Fruit fly (Drosophila melanogaster): ENCODE results near the gene Efa6.

Gene Efa6

dm6 chr3R:22580546-22580945 is 7.0 kb upstream of the Efa6 start, which contains the start of gene CSN6:
CSN6 (plus strand) TSS chr3R:22580773.
- TF ChIP-seq Hr78 (GFP tag; optimal IDR thresholded peaks at IDR 0.05) = no peak
- no peak for TF ChIP-seq Rel (GFP tag; optimal IDR thresholded peaks at IDR 0.05)
- TF ChIP-seq Rel (tag; optimal IDR thresholded peaks at IDR 0.05) = no peak
- no peak for TF ChIP-seq ey (GFP tag; optimal IDR thresholded peaks at IDR 0.05)
- no peak for TF ChIP-seq woc (GFP tag; optimal IDR thresholded peaks at IDR 0.05)
- no peak for TF ChIP-seq sv (GFP tag; optimal IDR thresholded peaks at IDR 0.05)
- no peak for TF ChIP-seq Sp1 (GFP tag; optimal IDR thresholded peaks at IDR 0.05)
- peak; percentile 19 for TF ChIP-seq Myc (optimal IDR thresholded peaks at IDR 0.05)

dm6 chr3R:22582981-22583380 is 4.6 kb upstream of the Efa6 start, which contains the start of gene Dph5:
Dph5 (minus strand) TSS chr3R:22583225.
- TF ChIP-seq sv (GFP tag; optimal IDR thresholded peaks at IDR 0.05) (no peak), rgr (GFP tag; optimal IDR thresholded peaks at IDR 0.05) (no peak), CG32264 (GFP tag; optimal IDR thresholded peaks at IDR 0.05) (no peak), Hnf4 (GFP tag; optimal IDR thresholded peaks at IDR 0.05) (no peak), Jra (GFP tag; optimal IDR thresholded peaks at IDR 0.05) (no peak), CrebA (GFP tag; optimal IDR thresholded peaks at IDR 0.05; ENCODE audit: borderline replicate concordance) (no peak), dmrt93B (GFP tag; optimal IDR thresholded peaks at IDR 0.05) (no peak), lola (GFP tag; optimal IDR thresholded peaks at IDR 0.05) (no peak), usp (GFP tag; optimal IDR thresholded peaks at IDR 0.05) (no peak), Hr78 (GFP tag; optimal IDR thresholded peaks at IDR 0.05) (no peak), HLH106 (tag; optimal IDR thresholded peaks at IDR 0.05) (no peak), Vsx2 (GFP tag; optimal IDR thresholded peaks at IDR 0.05; ENCODE audit: partially characterized antibody) (no peak), OdsH (GFP tag; optimal IDR thresholded peaks at IDR 0.05) (no peak), Hr83 (GFP tag; optimal IDR thresholded peaks at IDR 0.05; ENCODE audit: poor library complexity, severe bottlenecking) (no peak), psq (GFP tag; optimal IDR thresholded peaks at IDR 0.05) (no peak), woc (GFP tag; optimal IDR thresholded peaks at IDR 0.05) (no peak), pan (optimal IDR thresholded peaks at IDR 0.05) (no peak), GATAd (GFP tag; optimal IDR thresholded peaks at IDR 0.05) (no peak), foxo (GFP tag; optimal IDR thresholded peaks at IDR 0.05) (no peak)

- no peak for TF ChIP-seq sage (GFP tag; optimal IDR thresholded peaks at IDR 0.05)
- TF ChIP-seq dmrt93B (GFP tag; optimal IDR thresholded peaks at IDR 0.05) = no peak
- TF ChIP-seq N (GFP tag; optimal IDR thresholded peaks at IDR 0.05) = no peak
- TF ChIP-seq HLH106 (tag; optimal IDR thresholded peaks at IDR 0.05) = no peak
- no peak for TF ChIP-seq usp (GFP tag; optimal IDR thresholded peaks at IDR 0.05)
- TF ChIP-seq Rel (GFP tag; optimal IDR thresholded peaks at IDR 0.05) = no peak
- TF ChIP-seq Rel (tag; optimal IDR thresholded peaks at IDR 0.05) = no peak
- TF ChIP-seq OdsH (GFP tag; optimal IDR thresholded peaks at IDR 0.05) = no peak
- TF ChIP-seq br (GFP tag; optimal IDR thresholded peaks at IDR 0.05) = no peak
- no peak for TF ChIP-seq Abd-B (GFP tag; optimal IDR thresholded peaks at IDR 0.05)
- no peak for TF ChIP-seq h (GFP tag; optimal IDR thresholded peaks at IDR 0.05)
- no peak for TF ChIP-seq jim (GFP tag; optimal IDR thresholded peaks at IDR 0.05)
- no peak for TF ChIP-seq Hr78 (GFP tag; optimal IDR thresholded peaks at IDR 0.05)
- no peak for TF ChIP-seq fru (GFP tag; optimal IDR thresholded peaks at IDR 0.05)
- TF ChIP-seq pan (optimal IDR thresholded peaks at IDR 0.05) = no peak
- no peak for TF ChIP-seq tai (GFP tag; optimal IDR thresholded peaks at IDR 0.05)
Measured at dm6 chr3R:22584582-22584981, 3.0 kb upstream of the Efa6 start, which contains the start of the genes CG33107 and CG6937. CG33107 (minus strand) TSS chr3R:22584718. CG6937 (plus strand) TSS chr3R:22584773.

- no peak for TF ChIP-seq Dif (GFP tag; optimal IDR thresholded peaks at IDR 0.05; ENCODE audit: partially characterized antibody)
Measured at dm6 chr3R:22586525-22586924, 1.0 kb upstream of the Efa6 start, which contains the start of gene btn. btn (minus strand) TSS chr3R:22586625.

dm6 chr3R:22588756-22589155 is 1.2 kb downstream of the Efa6 start:
- TF ChIP-seq pan (optimal IDR thresholded peaks at IDR 0.05) = no peak
- no peak for TF ChIP-seq Jra (GFP tag; optimal IDR thresholded peaks at IDR 0.05)
- no peak for TF ChIP-seq Dif (GFP tag; optimal IDR thresholded peaks at IDR 0.05; ENCODE audit: partially characterized antibody)
- no peak for TF ChIP-seq CG9705 (GFP tag; optimal IDR thresholded peaks at IDR 0.05)
- TF ChIP-seq jim (GFP tag; optimal IDR thresholded peaks at IDR 0.05) = no peak
- no peak for TF ChIP-seq Dfd (GFP tag; optimal IDR thresholded peaks at IDR 0.05)
- TF ChIP-seq Abd-B (GFP tag; optimal IDR thresholded peaks at IDR 0.05) = no peak
- TF ChIP-seq sv (GFP tag; optimal IDR thresholded peaks at IDR 0.05) = no peak
- TF ChIP-seq Hnf4 (GFP tag; optimal IDR thresholded peaks at IDR 0.05) = no peak
- no peak for TF ChIP-seq Mio (GFP tag; optimal IDR thresholded peaks at IDR 0.05)
